Fruit fly (Drosophila melanogaster): ENCODE data around the gene GMF.

- TF ChIP-seq Pif1B (GFP tag; optimal IDR thresholded peaks at IDR 0.05) (no peak), rn (GFP tag; IDR thresholded peaks at IDR 0.05) (no peak), EcR (GFP tag; optimal IDR thresholded peaks at IDR 0.05) (no peak), CG32121 (GFP tag; IDR thresholded peaks at IDR 0.05) (no peak), CG4496 (GFP tag; IDR thresholded peaks at IDR 0.05) (no peak), Pif1A (GFP tag; optimal IDR thresholded peaks at IDR 0.05) (no peak)
Observed at dm6 chr2L:16323544-16323943, 20.8 kb upstream of the GMF start.

All from whole organism, pupa.